Worm (Caenorhabditis elegans) whole organism, L3 larva: ENCODE data around the gene Y75B8A.25.

Source experiments
- R02D3.7 ChIP-seq: fragments of 150-350 bp; optimal IDR thresholded peaks from 2 replicates; lab custom pipeline; 2014; ENCODE audit warnings: missing biosample characterization, missing genetic modification characterization
- aly-2 ChIP-seq: fragments of 150-350 bp; optimal IDR thresholded peaks from 2 replicates; lab custom pipeline; 2014; ENCODE audit warnings: missing biosample characterization, missing genetic modification characterization
- ama-1 ChIP-seq: fragments of 150-350 bp; optimal IDR thresholded peaks from 2 replicates; lab custom pipeline; 2018
- ceh-28 ChIP-seq: fragments of 150-350 bp; optimal IDR thresholded peaks from 2 replicates; lab custom pipeline; 2014; ENCODE audit warnings: missing biosample characterization, missing genetic modification reagents, missing genetic modification characterization
- ceh-82 ChIP-seq: fragments of 150-350 bp; optimal IDR thresholded peaks from 2 replicates; lab custom pipeline; 2014; ENCODE audit warnings: missing biosample characterization, missing genetic modification characterization
- daf-12 ChIP-seq: fragments of 150-350 bp; optimal IDR thresholded peaks from 2 replicates; lab custom pipeline; 2014; ENCODE audit warnings: missing biosample characterization, missing genetic modification reagents, missing genetic modification characterization
- egl-5 ChIP-seq: fragments of 150-350 bp; optimal IDR thresholded peaks from 2 replicates; lab custom pipeline; 2017; ENCODE audit warnings: missing biosample characterization, missing genetic modification reagents, missing genetic modification characterization, inconsistent platforms
- eor-1 ChIP-seq, 2 experiments: fragments of 150-350 bp; optimal IDR thresholded peaks; 2 replicates each; lab custom pipeline; 2014 to 2018; ENCODE audit warnings: missing biosample characterization in 2 of 2, missing genetic modification characterization in 2 of 2
- fkh-10 ChIP-seq: sonication (generic microtip); optimal IDR thresholded peaks from 2 replicates; lab custom pipeline; 2017; ENCODE audit warnings: missing biosample characterization, missing genetic modification reagents, missing genetic modification characterization
- fos-1 ChIP-seq: fragments of 150-350 bp; optimal IDR thresholded peaks from 2 replicates; lab custom pipeline; 2014; ENCODE audit warnings: missing biosample characterization, missing genetic modification characterization
- jun-1 ChIP-seq: fragments of 150-350 bp; optimal IDR thresholded peaks from 2 replicates; lab custom pipeline; 2014; ENCODE audit warnings: missing biosample characterization, missing genetic modification reagents, missing genetic modification characterization
- lin-15B ChIP-seq: fragments of 150-350 bp; optimal IDR thresholded peaks from 2 replicates; lab custom pipeline; 2014; ENCODE audit warnings: missing biosample characterization, missing genetic modification characterization
- lin-39 ChIP-seq: fragments of 150-350 bp; optimal IDR thresholded peaks from 2 replicates; lab custom pipeline; 2018; ENCODE audit warnings: missing biosample characterization, missing genetic modification reagents, missing genetic modification characterization
- lsy-12 ChIP-seq: sonication (generic microtip); optimal IDR thresholded peaks from 2 replicates; lab custom pipeline; 2016; ENCODE audit warnings: mild to moderate bottlenecking, missing genetic modification characterization, missing compliant biosample characterization
- mdl-1 ChIP-seq: fragments of 150-350 bp; optimal IDR thresholded peaks from 2 replicates; lab custom pipeline; 2014; ENCODE audit warnings: missing biosample characterization, missing genetic modification characterization
- mml-1 ChIP-seq: fragments of 150-350 bp; sonication (generic microtip); optimal IDR thresholded peaks from 3 replicates; lab custom pipeline; 2014; ENCODE audit warnings: missing biosample characterization, missing genetic modification characterization
- nfya-1 ChIP-seq: sonication (generic microtip); optimal IDR thresholded peaks from 2 replicates; lab custom pipeline; 2017; ENCODE audit warnings: missing genetic modification characterization, mild to moderate bottlenecking, missing compliant biosample characterization, antibody characterized with exemption, moderate library complexity; ENCODE audit not compliant: insufficient read depth
- nhr-11 ChIP-seq: fragments of 150-350 bp; optimal IDR thresholded peaks from 2 replicates; lab custom pipeline; 2014; ENCODE audit warnings: missing biosample characterization, missing genetic modification characterization
- nhr-12 ChIP-seq: fragments of 150-350 bp; optimal IDR thresholded peaks from 2 replicates; lab custom pipeline; 2014; ENCODE audit warnings: missing biosample characterization, missing genetic modification characterization
- nhr-23 ChIP-seq: fragments of 150-350 bp; optimal IDR thresholded peaks from 2 replicates; lab custom pipeline; 2014; ENCODE audit warnings: missing biosample characterization, missing genetic modification reagents, missing genetic modification characterization
- nhr-237 ChIP-seq: fragments of 150-350 bp; optimal IDR thresholded peaks from 2 replicates; lab custom pipeline; 2014; ENCODE audit warnings: missing biosample characterization, missing genetic modification characterization
- nhr-25 ChIP-seq: sonication (generic microtip); optimal IDR thresholded peaks from 2 replicates; lab custom pipeline; 2017; ENCODE audit warnings: missing biosample characterization, missing genetic modification characterization
- nhr-28 ChIP-seq: fragments of 150-350 bp; optimal IDR thresholded peaks from 2 replicates; lab custom pipeline; 2014; ENCODE audit warnings: missing biosample characterization, missing genetic modification characterization
- nhr-43 ChIP-seq: sonication (generic microtip); optimal IDR thresholded peaks from 2 replicates; lab custom pipeline; 2016; ENCODE audit warnings: mild to moderate bottlenecking, missing genetic modification characterization, missing compliant biosample characterization; ENCODE audit not compliant: poor library complexity, severe bottlenecking
- nhr-67 ChIP-seq: fragments of 150-350 bp; optimal IDR thresholded peaks from 2 replicates; lab custom pipeline; 2014; ENCODE audit warnings: missing biosample characterization, missing genetic modification characterization
- nhr-76 ChIP-seq: fragments of 150-350 bp; sonication (generic microtip); optimal IDR thresholded peaks from 5 replicates; lab custom pipeline; 2014; ENCODE audit warnings: missing biosample characterization, missing genetic modification characterization
- nhr-77 ChIP-seq: fragments of 150-350 bp; optimal IDR thresholded peaks from 2 replicates; lab custom pipeline; 2014; ENCODE audit warnings: missing biosample characterization, missing genetic modification characterization
- pqm-1 ChIP-seq: fragments of 150-350 bp; optimal IDR thresholded peaks from 2 replicates; lab custom pipeline; 2017; ENCODE audit warnings: missing biosample characterization, missing genetic modification characterization, inconsistent platforms
- snpc-4 ChIP-seq: fragments of 150-350 bp; optimal IDR thresholded peaks from 2 replicates; lab custom pipeline; 2014; ENCODE audit warnings: missing biosample characterization, missing genetic modification characterization
- tbx-2 ChIP-seq: sonication (generic microtip); optimal IDR thresholded peaks from 2 replicates; lab custom pipeline; 2016; ENCODE audit warnings: mild to moderate bottlenecking, missing genetic modification characterization, missing compliant biosample characterization
- unc-39 ChIP-seq: sonication (generic microtip); optimal IDR thresholded peaks from 4 replicates; lab custom pipeline; 2017; ENCODE audit warnings: missing biosample characterization, missing genetic modification characterization
- zag-1 ChIP-seq: fragments of 150-350 bp; optimal IDR thresholded peaks from 2 replicates; lab custom pipeline; 2014; ENCODE audit warnings: missing biosample characterization, missing genetic modification characterization

Gene Y75B8A.25

ce11 chrIII:12269807-12270206 lies 4.0 kb upstream of the Y75B8A.25 start:
- no peak for TF ChIP-seq nhr-76 (tag; lab: Kevin White, UChicago)
- peak; percentile 98 for TF ChIP-seq nfya-1 (tag; lab: Kevin White, UChicago)
- TF ChIP-seq zag-1 (tag; lab: Kevin White, UChicago) = no peak

ce11 chrIII:12270391-12270790 lies 3.4 kb upstream of the Y75B8A.25 start:
- no peak for TF ChIP-seq lin-39 (tag; lab: Kevin White, UChicago)
- no peak for TF ChIP-seq ceh-82
- peak; percentile 75 for TF ChIP-seq nfya-1 (tag; lab: Kevin White, UChicago)
- TF ChIP-seq daf-12 = no peak

- TF ChIP-seq fos-1 (tag; lab: Kevin White, UChicago) (no peak), R02D3.7 (peak; percentile 80), nhr-77 (tag; lab: Kevin White, UChicago) (no peak)
Measured at ce11 chrIII:12278766-12279165, 4.9 kb downstream of the Y75B8A.25 start.

ce11 chrIII:12284157-12284556 lies 10.3 kb downstream of the Y75B8A.25 start:
- TF ChIP-seq nhr-11 (tag; lab: Kevin White, UChicago) = no peak
- no peak for TF ChIP-seq unc-39
- no peak for TF ChIP-seq daf-12
- TF ChIP-seq mdl-1 (tag; lab: Kevin White, UChicago) = no peak
- TF ChIP-seq nfya-1 (tag; lab: Kevin White, UChicago) = no peak
- no peak for TF ChIP-seq egl-5 (tag; lab: Kevin White, UChicago)
- no peak for TF ChIP-seq nhr-67 (tag; lab: Kevin White, UChicago)
- TF ChIP-seq lin-39 (tag; lab: Kevin White, UChicago) = no peak
- no peak for TF ChIP-seq aly-2 (tag; lab: Kevin White, UChicago)
- TF ChIP-seq nhr-28 (tag; lab: Kevin White, UChicago) = no peak
- no peak for TF ChIP-seq eor-1 (tag; optimal IDR thresholded peaks at IDR 0.05; lab: Kevin White, UChicago)
- no peak for TF ChIP-seq nhr-76 (tag; lab: Kevin White, UChicago)
- TF ChIP-seq jun-1 (tag; lab: Kevin White, UChicago) = no peak
- no peak for TF ChIP-seq tbx-2
- TF ChIP-seq pqm-1 (tag; lab: Kevin White, UChicago) = no peak
- no peak for TF ChIP-seq fos-1 (tag; lab: Kevin White, UChicago)
- no peak for TF ChIP-seq zag-1 (tag; lab: Kevin White, UChicago)
- TF ChIP-seq, all 47 proteins: peak for 0

ce11 chrIII:12292465-12292864 lies 18.6 kb downstream of the Y75B8A.25 start:
- no peak for TF ChIP-seq aly-2 (tag; lab: Kevin White, UChicago)
- TF ChIP-seq fkh-10 (GFP tag; lab: Kevin White, UChicago) = no peak
- no peak for TF ChIP-seq nhr-43 (tag; lab: Kevin White, UChicago)
- no peak for TF ChIP-seq mml-1

ce11 chrIII:12297303-12297702 lies 23.5 kb downstream of the Y75B8A.25 start:
- no peak for TF ChIP-seq nhr-12 (tag; lab: Kevin White, UChicago)
- TF ChIP-seq unc-39 = no peak
- TF ChIP-seq zag-1 (tag; lab: Kevin White, UChicago) = no peak
- TF ChIP-seq nhr-237 = no peak
- no peak for TF ChIP-seq lsy-12 (tag; lab: Kevin White, UChicago)
- no peak for TF ChIP-seq mdl-1 (tag; lab: Kevin White, UChicago)
- TF ChIP-seq ama-1 = no peak
- no peak for TF ChIP-seq nfya-1 (tag; lab: Kevin White, UChicago)
- no peak for TF ChIP-seq R02D3.7
- no peak for TF ChIP-seq nhr-76 (tag; lab: Kevin White, UChicago)
- TF ChIP-seq tbx-2 = no peak
- TF ChIP-seq nhr-23 (tag; lab: Kevin White, UChicago) = no peak

- no peak for TF ChIP-seq snpc-4 (tag; lab: Kevin White, UChicago)
- TF ChIP-seq fos-1 (tag; lab: Kevin White, UChicago) = no peak
- no peak for TF ChIP-seq fkh-10 (GFP tag; lab: Kevin White, UChicago)
- TF ChIP-seq lin-15B (tag; lab: Kevin White, UChicago) = no peak
- no peak for TF ChIP-seq ceh-28 (tag; lab: Kevin White, UChicago)
- TF ChIP-seq daf-12 = no peak
- TF ChIP-seq ama-1 = no peak
- TF ChIP-seq nhr-237 = no peak
- no peak for TF ChIP-seq mml-1
- TF ChIP-seq nhr-25 (tag; lab: Kevin White, UChicago) = no peak
- TF ChIP-seq, all 47 proteins: peak for 0
Measured at ce11 chrIII:12299259-12299658, 25.4 kb downstream of the Y75B8A.25 start.
